Worm (Caenorhabditis elegans) whole organism, young adult: ENCODE measurements around the gene atx-3.

ENCODE experiments used
- B0261.1 ChIP-seq: sonication (generic microtip); optimal IDR thresholded peaks from 2 replicates; lab custom pipeline; 2016; ENCODE audit warnings: mild to moderate bottlenecking, missing genetic modification characterization, moderate library complexity, missing compliant biosample characterization
- D2030.7 ChIP-seq: fragments of 200-800 bp; sonication (Bioruptor generic); IDR thresholded peaks from 2 replicates; pipeline ENCODE4 v1.3.6; 2022; ENCODE audit warnings: missing genetic modification reagents, missing genetic modification characterization, missing compliant biosample characterization
- F22D6.2 ChIP-seq: sonication (generic microtip); optimal IDR thresholded peaks from 2 replicates; lab custom pipeline; 2016; ENCODE audit warnings: mild to moderate bottlenecking, missing genetic modification characterization, missing compliant biosample characterization
- F23B12.7 ChIP-seq: sonication (generic microtip); optimal IDR thresholded peaks from 2 replicates; lab custom pipeline; 2017; ENCODE audit warnings: missing genetic modification characterization, mild to moderate bottlenecking, missing compliant biosample characterization, antibody characterized with exemption, moderate library complexity; ENCODE audit not compliant: insufficient read depth
- F33H1.4 ChIP-seq: fragments of 200-800 bp; sonication (Bioruptor generic); IDR thresholded peaks from 2 replicates; pipeline ENCODE4 v1.3.6; 2022; ENCODE audit warnings: missing genetic modification reagents, missing genetic modification characterization, missing compliant biosample characterization
- T26A5.8 ChIP-seq: sonication (generic microtip); optimal IDR thresholded peaks from 2 replicates; lab custom pipeline; 2016; ENCODE audit warnings: missing genetic modification characterization, missing compliant biosample characterization
- Y53G8AR.9 ChIP-seq: fragments of 200-800 bp; sonication (Bioruptor generic); conservative IDR thresholded peaks from 2 replicates; pipeline ENCODE4 v1.3.6; 2022; ENCODE audit warnings: missing genetic modification reagents, missing genetic modification characterization, missing compliant biosample characterization
- Y56A3A.18 ChIP-seq: fragments of 200-800 bp; sonication (Bioruptor generic); IDR thresholded peaks from 2 replicates; pipeline ENCODE4 v1.3.6; 2022; ENCODE audit warnings: missing genetic modification reagents, missing genetic modification characterization, missing compliant biosample characterization
- Y67H2A.10 ChIP-seq: fragments of 200-800 bp; sonication (Bioruptor generic); conservative IDR thresholded peaks from 2 replicates; pipeline ENCODE4 v1.3.6; 2022; ENCODE audit warnings: missing genetic modification reagents, missing genetic modification characterization, missing compliant biosample characterization
- Y95B8A.8 ChIP-seq: fragments of 200-800 bp; sonication (Bioruptor generic); IDR thresholded peaks from 2 replicates; pipeline ENCODE4 v1.3.6; 2022; ENCODE audit warnings: missing genetic modification reagents, missing genetic modification characterization, missing compliant biosample characterization
- aptf-2 ChIP-seq: fragments of 200-800 bp; sonication (Bioruptor generic); conservative IDR thresholded peaks from 2 replicates; pipeline ENCODE4 v1.3.6; 2022; ENCODE audit warnings: missing genetic modification reagents, missing genetic modification characterization, missing compliant biosample characterization
- bed-2 ChIP-seq: fragments of 200-800 bp; sonication (Bioruptor generic); IDR thresholded peaks from 2 replicates; pipeline ENCODE4 v1.3.6; 2022; ENCODE audit warnings: missing genetic modification reagents, missing genetic modification characterization, missing compliant biosample characterization
- ccch-3 ChIP-seq: fragments of 200-800 bp; sonication (Bioruptor generic); optimal IDR thresholded peaks from 2 replicates; lab custom pipeline; 2018; ENCODE audit warnings: mild to moderate bottlenecking, missing genetic modification characterization, missing compliant biosample characterization
- cebp-2 ChIP-seq: fragments of 200-800 bp; sonication (Bioruptor generic); IDR thresholded peaks from 2 replicates; pipeline ENCODE4 v1.3.6; 2022; ENCODE audit warnings: missing genetic modification characterization, missing compliant biosample characterization
- ceh-100 ChIP-seq: fragments of 200-800 bp; sonication (Bioruptor generic); IDR thresholded peaks from 2 replicates; pipeline ENCODE4 v1.3.6; 2022; ENCODE audit warnings: missing genetic modification reagents, missing genetic modification characterization, missing compliant biosample characterization
- ceh-27 ChIP-seq: fragments of 200-800 bp; sonication (Bioruptor generic); optimal IDR thresholded peaks from 2 replicates; lab custom pipeline; 2018; ENCODE audit warnings: mild to moderate bottlenecking, missing genetic modification characterization, moderate library complexity, missing compliant biosample characterization
- ceh-79 ChIP-seq: sonication (generic microtip); optimal IDR thresholded peaks from 2 replicates; lab custom pipeline; 2017; ENCODE audit warnings: mild to moderate bottlenecking, missing genetic modification characterization, missing compliant biosample characterization
- die-1 ChIP-seq: sonication (generic microtip); optimal IDR thresholded peaks from 2 replicates; lab custom pipeline; 2016; ENCODE audit warnings: missing genotype, mild to moderate bottlenecking, missing genetic modification characterization, missing compliant biosample characterization
- dox-1 ChIP-seq: fragments of 200-800 bp; sonication (Bioruptor generic); IDR thresholded peaks from 2 replicates; pipeline ENCODE4 v1.3.6; 2022; ENCODE audit warnings: missing genetic modification reagents, missing genetic modification characterization, missing compliant biosample characterization
- dpl-1 ChIP-seq: fragments of 150-350 bp; optimal IDR thresholded peaks from 2 replicates; lab custom pipeline; 2014; ENCODE audit warnings: missing biosample characterization, missing genetic modification reagents, missing genetic modification characterization
- efl-1 ChIP-seq: fragments of 150-350 bp; optimal IDR thresholded peaks from 2 replicates; lab custom pipeline; 2014; ENCODE audit warnings: missing biosample characterization, missing genetic modification reagents, missing genetic modification characterization
- hmg-1.2 ChIP-seq: fragments of 200-800 bp; sonication (Bioruptor generic); IDR thresholded peaks from 2 replicates; pipeline ENCODE4 v1.3.6; 2022; ENCODE audit warnings: missing genetic modification reagents, missing genetic modification characterization, missing compliant biosample characterization
- hsf-1 ChIP-seq: fragments of 200-800 bp; sonication (Bioruptor generic); IDR thresholded peaks from 2 replicates; pipeline ENCODE4 v1.3.6; 2022; ENCODE audit warnings: missing genetic modification reagents, missing genetic modification characterization, missing compliant biosample characterization
- lag-1 ChIP-seq: fragments of 200-800 bp; sonication (Bioruptor generic); IDR thresholded peaks from 2 replicates; pipeline ENCODE4 v1.3.6; 2022; ENCODE audit warnings: missing genetic modification reagents, missing genetic modification characterization, missing compliant biosample characterization
- let-526 ChIP-seq: fragments of 200-800 bp; sonication (Bioruptor generic); IDR thresholded peaks from 2 replicates; pipeline ENCODE4 v1.3.6; 2022; ENCODE audit warnings: missing genetic modification reagents, missing genetic modification characterization, missing compliant biosample characterization
- lin-35 ChIP-seq, 3 experiments: fragments of 150-350 bp in 2 of 3; sonication (generic microtip) in 1 of 3; optimal IDR thresholded peaks; 2 replicates each; lab custom pipeline; 2014 to 2018; ENCODE audit warnings: missing biosample characterization in 3 of 3, missing genetic modification characterization in 3 of 3, missing genetic modification reagents in 3 of 3
- lsy-27 ChIP-seq: sonication (generic microtip); optimal IDR thresholded peaks from 2 replicates; lab custom pipeline; 2017; ENCODE audit warnings: missing genetic modification characterization, mild to moderate bottlenecking, missing compliant biosample characterization, antibody characterized with exemption, missing genotype, borderline replicate concordance; ENCODE audit not compliant: insufficient read depth
- madf-10 ChIP-seq: sonication (generic microtip); optimal IDR thresholded peaks from 2 replicates; lab custom pipeline; 2016; ENCODE audit warnings: mild to moderate bottlenecking, missing genetic modification characterization, missing compliant biosample characterization
- madf-6 ChIP-seq: fragments of 200-800 bp; sonication (Bioruptor generic); IDR thresholded peaks from 2 replicates; pipeline ENCODE4 v1.3.6; 2022; ENCODE audit warnings: missing genetic modification reagents, missing genetic modification characterization, missing compliant biosample characterization
- mcd-1 ChIP-seq: fragments of 200-800 bp; sonication (Bioruptor generic); IDR thresholded peaks from 2 replicates; pipeline ENCODE4 v1.3.6; 2022; ENCODE audit warnings: missing genetic modification reagents, missing genetic modification characterization, missing compliant biosample characterization
- mes-4 ChIP-seq: sonication (generic microtip); optimal IDR thresholded peaks from 2 replicates; lab custom pipeline; 2016; ENCODE audit warnings: missing genotype, missing genetic modification characterization, missing compliant biosample characterization
- mxl-1 ChIP-seq: sonication (generic microtip); optimal IDR thresholded peaks from 2 replicates; lab custom pipeline; 2016; ENCODE audit warnings: missing genetic modification characterization, missing compliant biosample characterization
- nfya-2 ChIP-seq: fragments of 200-800 bp; sonication (Bioruptor generic); IDR thresholded peaks from 2 replicates; pipeline ENCODE4 v1.3.6; 2022; ENCODE audit warnings: missing genetic modification reagents, missing genetic modification characterization, missing compliant biosample characterization
- nfyb-1 ChIP-seq: fragments of 200-800 bp; sonication (Bioruptor generic); IDR thresholded peaks from 2 replicates; pipeline ENCODE4 v1.3.6; 2022; ENCODE audit warnings: missing genetic modification reagents, missing genetic modification characterization, missing compliant biosample characterization
- nhr-80 ChIP-seq: sonication (generic microtip); optimal IDR thresholded peaks from 2 replicates; lab custom pipeline; 2016; ENCODE audit warnings: missing genetic modification characterization, missing compliant biosample characterization
- nhr-90 ChIP-seq: sonication (generic microtip); optimal IDR thresholded peaks from 2 replicates; lab custom pipeline; 2016; ENCODE audit warnings: missing genotype, mild to moderate bottlenecking, missing genetic modification characterization, missing compliant biosample characterization
- rcor-1 ChIP-seq: fragments of 200-800 bp; sonication (Bioruptor generic); IDR thresholded peaks from 2 replicates; pipeline ENCODE4 v1.3.6; 2022; ENCODE audit warnings: missing genetic modification reagents, missing genetic modification characterization, missing compliant biosample characterization
- rpc-1 ChIP-seq, 2 experiments: fragments of 150-350 bp in 1 of 2; sonication (generic microtip) in 1 of 2; optimal IDR thresholded peaks; 2 replicates each; lab custom pipeline; 2014 to 2018; ENCODE audit warnings: missing biosample characterization in 1 of 2, missing genetic modification characterization in 1 of 2, missing genetic modification reagents in 1 of 2, missing genotype in 1 of 2
- sdz-38 ChIP-seq: sonication (generic microtip); optimal IDR thresholded peaks from 2 replicates; lab custom pipeline; 2016; ENCODE audit warnings: missing genotype, missing genetic modification characterization, missing compliant biosample characterization
- snpc-4 ChIP-seq, 5 experiments: fragments of 150-350 bp in 1 of 5; sonication (generic microtip) in 4 of 5; optimal IDR thresholded peaks; 2 replicates each; lab custom pipeline; 2014 to 2018; ENCODE audit warnings: missing genetic modification characterization in 5 of 5, missing biosample characterization in 3 of 5, antibody characterized with exemption in 2 of 5, mild to moderate bottlenecking in 2 of 5, missing compliant biosample characterization in 2 of 5, missing genotype in 2 of 5, moderate library complexity in 2 of 5, missing genetic modification reagents in 1 of 5
- tbp1 ChIP-seq: fragments of 200-800 bp; sonication (Bioruptor generic); optimal IDR thresholded peaks from 2 replicates; lab custom pipeline; 2018; ENCODE audit warnings: mild to moderate bottlenecking, missing genetic modification characterization, missing compliant biosample characterization
- tlf-1 ChIP-seq: fragments of 200-800 bp; sonication (Bioruptor generic); optimal IDR thresholded peaks from 2 replicates; lab custom pipeline; 2018; ENCODE audit warnings: mild to moderate bottlenecking, missing genetic modification characterization, missing compliant biosample characterization
- zim-3 ChIP-seq: sonication (generic microtip); optimal IDR thresholded peaks from 2 replicates; lab custom pipeline; 2017; ENCODE audit warnings: mild to moderate bottlenecking, missing genetic modification characterization, moderate library complexity, missing compliant biosample characterization
- ztf-18 ChIP-seq: sonication (generic microtip); optimal IDR thresholded peaks from 2 replicates; lab custom pipeline; 2016; ENCODE audit warnings: missing genotype, mild to moderate bottlenecking, missing genetic modification characterization, missing compliant biosample characterization
- ztf-25 ChIP-seq: fragments of 200-800 bp; sonication (Bioruptor generic); IDR thresholded peaks from 2 replicates; pipeline ENCODE4 v1.3.6; 2022; ENCODE audit warnings: missing genetic modification reagents, missing genetic modification characterization, missing compliant biosample characterization
- ztf-26 ChIP-seq: sonication (generic microtip); optimal IDR thresholded peaks from 2 replicates; lab custom pipeline; 2017; ENCODE audit warnings: missing genetic modification characterization, missing compliant biosample characterization

The atx-3 gene

ce11 chrV:15559047-15559446 is 18.2 kb downstream of the atx-3 start, which contains the start of gene acr-18 (continued):
- no peak for TF ChIP-seq madf-10 (tag; lab: Kevin White, UChicago)

- TF ChIP-seq aptf-2 (GFP tag; lab: Robert Waterston, UW): no peak
- TF ChIP-seq Y53G8AR.9 (GFP tag; lab: Robert Waterston, UW): no peak
- TF ChIP-seq efl-1 (GFP tag; lab: Kevin White, UChicago): no peak
- peak; percentile 52 for TF ChIP-seq D2030.7
- peak; percentile 61 for TF ChIP-seq madf-6
- TF ChIP-seq F33H1.4 (GFP tag; lab: Robert Waterston, UW): 0 out of 2 replicates have a peak, but pooled peaks have one; percentile 17
- TF ChIP-seq dpl-1 (GFP tag; lab: Kevin White, UChicago): no peak
- no peak for TF ChIP-seq nfyb-1 (GFP tag; lab: Robert Waterston, UW)
- TF ChIP-seq ceh-27 (GFP tag; lab: Kevin White, UChicago): no peak
- peak; percentile 4 for TF ChIP-seq nhr-90 (tag; lab: Kevin White, UChicago)
- TF ChIP-seq lsy-27 (tag; lab: Kevin White, UChicago): peak; percentile 22
- TF ChIP-seq mxl-1: no peak
- no peak for TF ChIP-seq zim-3 (tag; lab: Kevin White, UChicago)
- no peak for TF ChIP-seq rcor-1 (GFP tag; lab: Robert Waterston, UW)
- TF ChIP-seq Y95B8A.8 (GFP tag; lab: Robert Waterston, UW): no peak
- no peak for TF ChIP-seq cebp-2 (GFP tag; lab: Robert Waterston, UW)
- TF ChIP-seq hsf-1: no peak
- peak; percentile 78 for TF ChIP-seq B0261.1 (tag; lab: Kevin White, UChicago)
- TF ChIP-seq T26A5.8: no peak
- no peak for TF ChIP-seq ceh-100 (GFP tag; lab: Robert Waterston, UW)
- no peak for TF ChIP-seq nhr-80 (tag; lab: Kevin White, UChicago)
- no peak for TF ChIP-seq F22D6.2 (tag; lab: Kevin White, UChicago)
- TF ChIP-seq hmg-1.2 (GFP tag; lab: Robert Waterston, UW): peak; percentile 68
- TF ChIP-seq dox-1 (GFP tag; lab: Robert Waterston, UW): peak; percentile 54
- TF ChIP-seq Y56A3A.18 (GFP tag; lab: Robert Waterston, UW): no peak
- TF ChIP-seq sdz-38: no peak
- peak; percentile 67 for TF ChIP-seq rpc-1 (optimal IDR thresholded peaks at IDR 0.05; lab: Kevin White, UChicago)
- TF ChIP-seq rpc-1 (tag; optimal IDR thresholded peaks at IDR 0.05; lab: Kevin White, UChicago): peak; percentile 77
- TF ChIP-seq Y67H2A.10 (GFP tag; lab: Robert Waterston, UW): no peak
- no peak for TF ChIP-seq bed-2 (GFP tag; lab: Robert Waterston, UW)
- peak; percentile 48 for TF ChIP-seq die-1 (tag; lab: Kevin White, UChicago)
- TF ChIP-seq tlf-1 (GFP tag; lab: Kevin White, UChicago): no peak
- 0 out of 2 replicates have a peak, but pooled peaks have one; percentile 44 for TF ChIP-seq ztf-25 (GFP tag; lab: Robert Waterston, UW)
- TF ChIP-seq mcd-1 (GFP tag; lab: Robert Waterston, UW): peak; percentile 29; the same call in 1 of the 2 replicates
- TF ChIP-seq ztf-18 (tag; lab: Kevin White, UChicago): peak; percentile 24
- TF ChIP-seq nfya-2 (GFP tag; lab: Robert Waterston, UW): no peak
- no peak for TF ChIP-seq lin-35 (GFP tag; optimal IDR thresholded peaks at IDR 0.05; lab: Kevin White, UChicago)
- TF ChIP-seq ztf-26 (tag; lab: Kevin White, UChicago): no peak
- peak; percentile 20 for TF ChIP-seq F23B12.7 (tag; lab: Kevin White, UChicago)
- no peak for TF ChIP-seq madf-10 (tag; lab: Kevin White, UChicago)
- TF ChIP-seq ccch-3: no peak
- no peak for TF ChIP-seq lag-1 (GFP tag; lab: Robert Waterston, UW)
- TF ChIP-seq ceh-79 (tag; lab: Kevin White, UChicago): no peak
- TF ChIP-seq mes-4 (tag; lab: Kevin White, UChicago): no peak
- TF ChIP-seq tbp1 (GFP tag; lab: Kevin White, UChicago): peak; percentile 95
- no peak for TF ChIP-seq let-526 (GFP tag; lab: Robert Waterston, UW)
- TF ChIP-seq snpc-4 (GFP tag; optimal IDR thresholded peaks at IDR 0.05; lab: Kevin White, UChicago): no peak
- peak in 2 of 4 experiments; percentile 20 to 57 for TF ChIP-seq snpc-4 (tag; optimal IDR thresholded peaks at IDR 0.05; lab: Kevin White, UChicago)
Observed at ce11 chrV:15553869-15554268, 23.4 kb downstream of the atx-3 start.
